Worm (Caenorhabditis elegans): ENCODE measurements around the gene C15C8.7.

DNA sequence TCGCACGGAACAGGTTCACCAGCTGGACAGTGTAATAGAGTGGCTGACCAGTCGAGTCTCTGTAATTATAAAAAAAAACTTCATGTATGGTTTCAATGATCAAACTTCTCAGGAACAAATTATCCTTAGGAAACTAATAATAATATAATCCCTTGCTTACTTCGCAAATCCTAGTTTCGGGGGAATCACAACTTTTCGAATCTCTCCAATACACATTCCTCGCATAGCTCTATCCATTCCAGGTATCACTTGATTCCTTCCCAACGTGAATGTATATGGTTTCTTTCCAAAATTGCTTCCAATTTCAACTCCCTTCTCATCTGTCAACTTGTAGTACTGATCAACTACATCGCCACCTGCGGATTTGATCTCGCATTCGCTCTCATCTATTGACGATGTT lies 41.5 kb upstream of the C15C8.7 start:
- TF ChIP-seq aly-2 (tag; optimal IDR thresholded peaks at IDR 0.05) (no peak), dmd-4 (tag; optimal IDR thresholded peaks at IDR 0.05) (no peak), ztf-4 (tag; optimal IDR thresholded peaks at IDR 0.05) (no peak), snpc-4 (tag; optimal IDR thresholded peaks at IDR 0.05) (no peak), nhr-237 (tag; optimal IDR thresholded peaks at IDR 0.05) (no peak), nhr-12 (tag; optimal IDR thresholded peaks at IDR 0.05) (no peak), ceh-82 (tag; optimal IDR thresholded peaks at IDR 0.05) (no peak), skn-1 (tag; optimal IDR thresholded peaks at IDR 0.05) (no peak)

Data from whole organism, L2 larva.